Fruit fly (Drosophila melanogaster) whole organism, prepupa: Measurements from ENCODE around the gene SecCl.

Experiments used
- Blimp-1 ChIP-seq: fragments of 200-800 bp; sonication (Bioruptor generic); optimal IDR thresholded peaks from 3 replicates; lab custom pipeline; 2017; ENCODE audit warnings: missing biosample characterization, missing genetic modification characterization, mild to moderate bottlenecking, moderate library complexity, missing genetic modification reagents
- CG11294 ChIP-seq: fragments of 200-800 bp; sonication (Bioruptor generic); IDR thresholded peaks from 2 replicates; pipeline ENCODE4 v1.3.6; 2022; ENCODE audit warnings: missing biosample characterization, missing genetic modification characterization
- CG11762 ChIP-seq: fragments of 200-800 bp; sonication (Bioruptor generic); optimal IDR thresholded peaks from 3 replicates; lab custom pipeline; 2016; ENCODE audit warnings: missing biosample characterization, missing genetic modification characterization; ENCODE audit not compliant: insufficient read depth
- CG11902 ChIP-seq: fragments of 200-800 bp; sonication (Bioruptor generic); optimal IDR thresholded peaks from 3 replicates; lab custom pipeline; 2016; ENCODE audit warnings: missing biosample characterization, missing genetic modification characterization
- CG16779 ChIP-seq: fragments of 200-800 bp; sonication (Bioruptor generic); optimal IDR thresholded peaks from 3 replicates; lab custom pipeline; 2017; ENCODE audit warnings: missing biosample characterization, mild to moderate bottlenecking, missing genetic modification characterization
- CG31627 ChIP-seq: fragments of 200-800 bp; sonication (Bioruptor generic); optimal IDR thresholded peaks from 3 replicates; lab custom pipeline; 2016; ENCODE audit warnings: missing biosample characterization, missing genetic modification characterization
- CG34406 ChIP-seq: fragments of 200-800 bp; sonication (Bioruptor generic); optimal IDR thresholded peaks from 3 replicates; lab custom pipeline; 2016; ENCODE audit warnings: missing biosample characterization, missing genetic modification characterization
- CG3919 ChIP-seq: fragments of 200-800 bp; sonication (Bioruptor generic); optimal IDR thresholded peaks from 3 replicates; lab custom pipeline; 2016; ENCODE audit warnings: missing biosample characterization, missing genetic modification characterization
- CG4318 ChIP-seq: fragments of 200-800 bp; sonication (Bioruptor generic); optimal IDR thresholded peaks from 3 replicates; lab custom pipeline; 2017; ENCODE audit warnings: missing biosample characterization, mild to moderate bottlenecking, missing genetic modification characterization
- CG6163 ChIP-seq: fragments of 200-800 bp; sonication (Bioruptor generic); IDR thresholded peaks from 3 replicates; pipeline ENCODE4 v1.3.6; 2022; ENCODE audit warnings: missing biosample characterization, missing genetic modification characterization
- CG6808 ChIP-seq: fragments of 200-800 bp; sonication (Bioruptor generic); optimal IDR thresholded peaks from 3 replicates; lab custom pipeline; 2017; ENCODE audit warnings: missing biosample characterization, missing genetic modification characterization, mild to moderate bottlenecking, moderate library complexity, missing genetic modification reagents
- CG6854 ChIP-seq: fragments of 200-800 bp; sonication (Bioruptor generic); optimal IDR thresholded peaks from 2 replicates; lab custom pipeline; 2017; ENCODE audit warnings: missing biosample characterization, mild to moderate bottlenecking, missing genetic modification characterization
- CG7368 ChIP-seq: fragments of 200-800 bp; sonication (Bioruptor generic); optimal IDR thresholded peaks from 3 replicates; lab custom pipeline; 2016; ENCODE audit warnings: missing biosample characterization, missing genetic modification characterization
- CG9139 ChIP-seq: fragments of 200-800 bp; sonication (Bioruptor generic); optimal IDR thresholded peaks from 3 replicates; lab custom pipeline; 2017; ENCODE audit warnings: missing biosample characterization, mild to moderate bottlenecking, missing genetic modification characterization
- Eip75B ChIP-seq: fragments of 200-800 bp; sonication (Bioruptor generic); optimal IDR thresholded peaks from 3 replicates; lab custom pipeline; 2016; ENCODE audit warnings: missing biosample characterization, missing genetic modification characterization
- Eip78C ChIP-seq: fragments of 200-800 bp; sonication (Bioruptor generic); peaks from one replicate; lab custom pipeline; 2016; ENCODE audit warnings: missing biosample characterization, missing genetic modification characterization
- Eip93F ChIP-seq: fragments of 200-800 bp; sonication (Bioruptor generic); optimal IDR thresholded peaks from 2 replicates; lab custom pipeline; 2016; ENCODE audit warnings: missing biosample characterization, mild to moderate bottlenecking, missing genetic modification characterization
- Ets96B ChIP-seq: fragments of 200-800 bp; optimal IDR thresholded peaks from 2 replicates; lab custom pipeline; 2019; ENCODE audit warnings: missing biosample characterization, mild to moderate bottlenecking, missing genetic modification characterization, moderate library complexity
- Gug ChIP-seq: fragments of 200-800 bp; sonication (Bioruptor generic); IDR thresholded peaks from 2 replicates; pipeline ENCODE4 v1.3.6; 2022; ENCODE audit warnings: missing biosample characterization, missing genetic modification characterization
- Lpt ChIP-seq: fragments of 200-800 bp; sonication (Bioruptor generic); optimal IDR thresholded peaks from 3 replicates; lab custom pipeline; 2016; ENCODE audit warnings: missing biosample characterization, missing genetic modification characterization
- OdsH ChIP-seq: fragments of 200-800 bp; sonication (Bioruptor generic); optimal IDR thresholded peaks from 3 replicates; lab custom pipeline; 2016; ENCODE audit warnings: missing biosample characterization, missing genetic modification characterization
- Sox102F ChIP-seq: fragments of 200-800 bp; sonication (Bioruptor generic); optimal IDR thresholded peaks from 2 replicates; lab custom pipeline; 2016; ENCODE audit warnings: missing biosample characterization, mild to moderate bottlenecking, missing genetic modification characterization
- achi ChIP-seq: fragments of 200-800 bp; sonication (Bioruptor generic); optimal IDR thresholded peaks from 3 replicates; lab custom pipeline; 2016; ENCODE audit warnings: missing biosample characterization, missing genetic modification characterization
- acj6 ChIP-seq: fragments of 200-800 bp; sonication (Bioruptor generic); optimal IDR thresholded peaks from 3 replicates; lab custom pipeline; 2016; ENCODE audit warnings: missing biosample characterization, missing genetic modification characterization
- cyc ChIP-seq: fragments of 200-800 bp; sonication (Bioruptor generic); optimal IDR thresholded peaks from 3 replicates; lab custom pipeline; 2016; ENCODE audit warnings: missing biosample characterization, missing genetic modification characterization
- dsx ChIP-seq: fragments of 200-800 bp; optimal IDR thresholded peaks from 3 replicates; lab custom pipeline; 2019; ENCODE audit warnings: missing biosample characterization, mild to moderate bottlenecking, missing genetic modification characterization, moderate library complexity; ENCODE audit not compliant: poor library complexity, severe bottlenecking
- eg ChIP-seq: fragments of 200-800 bp; sonication (Bioruptor generic); IDR thresholded peaks from 3 replicates; pipeline ENCODE4 v1.3.6; 2022; ENCODE audit warnings: missing biosample characterization, missing genetic modification characterization
- fd59A ChIP-seq: fragments of 200-800 bp; sonication (Bioruptor generic); optimal IDR thresholded peaks from 2 replicates; lab custom pipeline; 2017; ENCODE audit warnings: missing biosample characterization, mild to moderate bottlenecking, missing genetic modification characterization, missing genetic modification reagents
- fkh ChIP-seq: fragments of 200-800 bp; sonication (Bioruptor generic); optimal IDR thresholded peaks from 3 replicates; lab custom pipeline; 2017; ENCODE audit warnings: missing biosample characterization, mild to moderate bottlenecking, missing genetic modification characterization, moderate library complexity
- net ChIP-seq: fragments of 200-800 bp; sonication (Bioruptor generic); optimal IDR thresholded peaks from 3 replicates; lab custom pipeline; 2016; ENCODE audit warnings: missing biosample characterization, missing genetic modification characterization
- spab ChIP-seq: fragments of 200-800 bp; sonication (Bioruptor generic); optimal IDR thresholded peaks from 2 replicates; lab custom pipeline; 2017; ENCODE audit warnings: missing biosample characterization, mild to moderate bottlenecking, missing genetic modification characterization, missing genetic modification reagents
- ss ChIP-seq, 2 experiments: fragments of 200-800 bp; sonication (Bioruptor generic); optimal IDR thresholded peaks; 2 replicates in 1 of 2; 3 replicates in 1 of 2; lab custom pipeline; 2017 to 2018; ENCODE audit warnings: mild to moderate bottlenecking in 2 of 2, missing biosample characterization in 2 of 2, missing genetic modification characterization in 2 of 2, moderate library complexity in 1 of 2
- topi ChIP-seq: fragments of 200-800 bp; sonication (Bioruptor generic); optimal IDR thresholded peaks from 3 replicates; lab custom pipeline; 2016; ENCODE audit warnings: missing biosample characterization, missing genetic modification characterization
- vri ChIP-seq: fragments of 200-800 bp; sonication (Bioruptor generic); optimal IDR thresholded peaks from 3 replicates; lab custom pipeline; 2016; ENCODE audit warnings: missing biosample characterization, mild to moderate bottlenecking, missing genetic modification characterization

Gene SecCl

DNA sequence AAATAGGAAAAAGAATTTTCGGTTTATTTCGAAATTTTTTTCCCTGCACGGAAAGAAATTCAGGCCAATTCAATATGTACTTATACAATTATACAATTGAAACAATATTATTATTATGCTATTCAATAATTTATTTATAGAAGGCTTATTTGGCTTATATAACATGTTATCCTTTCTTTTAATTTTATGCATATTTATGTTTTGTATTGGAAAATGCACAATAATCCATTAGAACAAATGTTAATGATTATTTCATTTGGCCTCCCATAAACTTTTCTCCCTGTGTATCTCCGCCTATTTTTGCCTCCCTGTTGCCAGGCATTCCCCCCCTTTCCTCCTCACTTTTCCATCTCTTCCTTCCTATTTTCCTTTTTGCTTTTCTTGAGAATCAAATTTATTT is 22.0 kb upstream of the SecCl start:
- TF ChIP-seq vri (GFP tag; lab: Kevin White, UChicago) (no peak), Blimp-1 (no peak)

DNA sequence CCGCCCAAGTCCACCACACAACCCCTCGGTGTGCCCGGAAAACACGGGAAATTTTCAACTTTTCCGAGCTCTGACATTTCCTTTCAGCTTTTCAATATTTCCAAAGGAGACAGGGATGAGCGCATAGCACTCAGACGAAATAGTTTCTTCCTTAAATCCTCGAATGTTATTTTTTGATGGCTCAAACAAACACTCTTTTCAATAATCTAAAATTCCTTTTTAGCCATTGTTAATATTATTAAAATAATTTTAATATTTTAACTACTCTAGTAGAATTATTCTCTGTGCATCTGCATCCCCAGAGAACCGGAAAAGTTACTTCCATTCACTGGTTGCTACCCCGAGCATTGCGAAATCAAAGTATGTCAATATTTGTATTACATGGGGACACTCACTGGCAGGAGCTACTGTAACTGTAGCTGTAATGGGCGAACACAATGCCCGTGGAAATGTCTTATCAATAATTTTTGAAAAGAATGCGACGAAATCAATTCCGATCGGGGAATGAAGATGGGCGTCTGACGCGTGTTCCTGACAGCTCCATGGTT is 12.2 kb upstream of the SecCl start:
- no peak for TF ChIP-seq CG16779
- no peak for TF ChIP-seq CG6808 (GFP tag; lab: Kevin White, UChicago)
- TF ChIP-seq CG11902 (GFP tag; lab: Kevin White, UChicago): no peak
- no peak for TF ChIP-seq cyc (GFP tag; lab: Kevin White, UChicago)
- TF ChIP-seq net (GFP tag; lab: Kevin White, UChicago): no peak
- TF ChIP-seq CG4318: no peak
- no peak for TF ChIP-seq CG6163 (GFP tag; lab: Robert Waterston, UW)
- TF ChIP-seq Sox102F (GFP tag; lab: Kevin White, UChicago): no peak
- TF ChIP-seq ss (GFP tag; optimal IDR thresholded peaks at IDR 0.05; lab: Kevin White, UChicago): no peak

DNA sequence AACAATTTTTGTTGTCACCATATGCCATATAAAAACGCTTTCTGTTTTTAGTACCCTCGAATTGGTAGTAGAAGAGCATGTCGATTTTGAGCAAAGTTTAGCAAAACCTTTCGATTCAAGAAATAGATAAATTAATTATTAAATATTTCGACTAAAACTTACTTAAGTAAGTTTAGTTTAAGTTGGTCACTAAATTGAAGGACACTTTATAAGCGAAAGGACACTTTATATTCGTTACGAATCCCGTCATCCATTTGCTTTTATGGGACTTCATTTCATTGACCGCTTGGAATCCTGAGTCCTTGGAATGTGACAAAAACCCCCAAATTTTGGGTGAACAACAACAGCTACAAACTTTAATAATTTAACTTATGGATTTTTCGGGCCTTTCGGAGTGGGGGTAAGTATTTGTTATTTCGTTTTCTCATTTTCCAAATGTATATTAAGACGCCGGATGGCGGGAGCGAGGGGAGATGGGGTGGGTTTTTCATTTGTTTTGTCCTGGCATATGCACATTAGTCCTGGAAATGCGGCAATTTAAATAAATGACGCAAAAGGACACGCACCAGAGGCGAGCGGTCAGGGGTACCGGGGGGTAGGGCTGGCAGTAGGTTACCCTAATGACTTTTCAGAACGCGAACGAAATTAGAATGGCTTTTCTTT is 10.9 kb upstream of the SecCl start:
- TF ChIP-seq net (GFP tag; lab: Kevin White, UChicago) (no peak), eg (no peak), spab (no peak), topi (no peak), OdsH (GFP tag; lab: Kevin White, UChicago) (no peak), ss (GFP tag; optimal IDR thresholded peaks at IDR 0.05; lab: Kevin White, UChicago) (no peak), Ets96B (tag; lab: Kevin White, UChicago) (no peak), Gug (no peak), CG7368 (no peak)

DNA sequence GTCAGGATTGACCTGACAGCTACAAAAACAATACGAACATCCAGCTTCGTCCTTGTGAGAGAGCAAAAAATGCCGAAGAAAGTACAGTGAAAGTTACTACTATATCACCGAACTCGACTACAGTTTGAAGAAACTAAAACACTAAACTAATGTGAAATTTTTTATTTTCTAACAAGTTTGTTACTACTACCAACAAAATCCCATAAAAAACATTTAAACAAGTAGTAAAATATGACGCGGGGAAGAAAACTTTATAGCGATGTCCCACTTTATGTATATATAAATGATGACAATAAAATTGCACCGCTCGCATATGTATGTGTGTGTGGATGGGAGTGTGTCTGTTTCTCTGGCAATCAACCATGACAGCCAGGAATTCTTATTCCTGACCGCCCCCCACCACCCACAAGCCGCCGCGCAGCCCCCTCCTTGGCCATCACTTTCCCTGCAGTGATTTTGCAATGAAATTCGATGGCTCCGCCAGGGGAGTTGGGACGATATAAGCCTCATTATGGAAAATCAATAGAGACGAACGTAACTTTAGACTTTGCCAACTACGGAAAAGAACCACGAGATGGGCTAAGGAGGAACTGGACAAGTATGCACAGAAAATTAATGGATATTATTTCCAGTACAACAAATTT is 8.4 kb upstream of the SecCl start:
- TF ChIP-seq Blimp-1: no peak
- TF ChIP-seq CG34406 (GFP tag; lab: Kevin White, UChicago): no peak
- TF ChIP-seq CG9139 (GFP tag; lab: Kevin White, UChicago): no peak

DNA sequence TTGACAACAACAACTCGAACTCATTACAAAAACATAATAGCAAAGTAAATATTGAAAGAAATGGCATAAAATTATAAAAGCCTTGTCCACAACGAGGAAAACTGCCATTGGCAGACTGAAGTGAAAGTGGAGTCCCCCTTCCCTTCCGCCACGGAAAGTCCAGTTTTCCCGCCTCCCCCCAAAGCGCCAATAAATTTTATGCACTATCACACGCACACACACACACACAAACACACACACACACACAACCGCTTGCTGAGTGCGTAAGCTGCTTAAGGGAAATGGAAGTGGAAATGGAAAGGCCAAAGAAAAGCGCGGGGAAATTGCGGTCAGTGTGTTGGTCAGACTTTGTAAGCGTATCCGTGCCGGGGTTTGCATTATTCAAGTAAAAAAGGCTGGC is 7.5 kb upstream of the SecCl start:
- TF ChIP-seq topi: no peak
- TF ChIP-seq CG31627 (GFP tag; lab: Kevin White, UChicago): no peak
- TF ChIP-seq CG4318: no peak
- TF ChIP-seq achi (GFP tag; lab: Kevin White, UChicago): no peak
- TF ChIP-seq fd59A (GFP tag; lab: Kevin White, UChicago): no peak
- no peak for TF ChIP-seq Lpt
- TF ChIP-seq Eip78C (GFP tag; lab: Kevin White, UChicago): no peak
- TF ChIP-seq fkh (GFP tag; lab: Kevin White, UChicago): no peak
- no peak for TF ChIP-seq CG6854 (GFP tag; lab: Kevin White, UChicago)
- TF ChIP-seq Eip93F (GFP tag; lab: Kevin White, UChicago): no peak
- no peak for TF ChIP-seq net (GFP tag; lab: Kevin White, UChicago)
- TF ChIP-seq CG6163 (GFP tag; lab: Robert Waterston, UW): no peak
- TF ChIP-seq CG11762 (GFP tag; lab: Kevin White, UChicago): no peak
- no peak for TF ChIP-seq acj6 (GFP tag; lab: Kevin White, UChicago)
- no peak for TF ChIP-seq CG3919 (GFP tag; lab: Kevin White, UChicago)
- TF ChIP-seq dsx (GFP tag; lab: Kevin White, UChicago): no peak
- no peak for TF ChIP-seq CG11294 (GFP tag; lab: Robert Waterston, UW)
- TF ChIP-seq Eip75B (GFP tag; lab: Kevin White, UChicago): no peak
